Worm (Caenorhabditis elegans): ENCODE data around the gene F10D2.10.

- no peak for TF ChIP-seq attf-4 (tag; optimal IDR thresholded peaks at IDR 0.05)
- no peak for TF ChIP-seq lin-39 (tag; optimal IDR thresholded peaks at IDR 0.05)
- no peak for TF ChIP-seq lsy-2 (tag; optimal IDR thresholded peaks at IDR 0.05)
- no peak for TF ChIP-seq ama-1 (optimal IDR thresholded peaks at IDR 0.05)
- no peak for TF ChIP-seq hmg-1.1 (GFP tag; IDR thresholded peaks at IDR 0.05)
- no peak for TF ChIP-seq dve-1 (tag; optimal IDR thresholded peaks at IDR 0.05; ENCODE audit: insufficient read depth)
Measured at ce11 chrV:7201353-7201752, 45.4 kb upstream of the F10D2.10 start.
